Worm (Caenorhabditis elegans): ENCODE measurements around the gene srg-69.

- TF ChIP-seq ztf-29 (GFP tag; IDR thresholded peaks at IDR 0.05) (no peak), cog-1 (tag; optimal IDR thresholded peaks at IDR 0.05) (no peak)
These were observed 14.6 kb upstream of the srg-69 start for ce11 chrII:5340672-5341568.

Data from whole organism, midembryonic.